Worm (Caenorhabditis elegans): Measurements from ENCODE around the gene F46G10.2.

- TF ChIP-seq nhr-10 (tag; optimal IDR thresholded peaks at IDR 0.05) (no peak), unc-130 (GFP tag; optimal IDR thresholded peaks at IDR 0.05) (no peak), mxl-2 (GFP tag; conservative IDR thresholded peaks at IDR 0.05) (no peak), egl-43 (GFP tag; IDR thresholded peaks at IDR 0.05) (no peak), lin-39 (tag; optimal IDR thresholded peaks at IDR 0.05) (no peak)
Observed at ce11 chrX:13315093-13315492, 7.7 kb upstream of the F46G10.2 start.
